Worm (Caenorhabditis elegans): ENCODE data around the gene mgrn-1.
A peak's percentile ranks its signal among the peaks of the same experiment; 100 is the strongest.

mgrn-1 gene

DNA sequence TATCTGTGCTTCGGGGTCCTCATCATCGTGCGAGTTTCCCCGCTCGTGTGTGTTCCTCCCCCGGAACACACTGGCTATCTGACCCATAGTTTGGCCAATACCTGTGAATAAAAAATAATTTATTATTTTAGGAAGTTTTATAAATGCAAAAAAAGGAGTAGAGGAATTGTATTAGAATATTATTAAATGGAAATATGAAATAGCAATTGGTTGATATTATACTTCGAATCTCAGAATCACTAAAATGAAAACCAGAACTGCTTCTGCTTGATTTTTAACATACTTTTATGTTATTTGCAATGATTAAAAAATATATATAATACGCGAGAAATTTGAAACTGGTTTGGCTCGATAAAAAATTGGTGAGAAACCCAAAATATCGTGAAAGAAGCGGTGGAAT is at the start of gene mgrn-1:
Gene mgrn-1 (minus strand): TSS at position 101 of the 400 bp plus-strand sequence.
- no peak for TF ChIP-seq attf-5 (GFP tag; optimal IDR thresholded peaks at IDR 0.05)
- no peak for TF ChIP-seq rcor-1 (GFP tag; IDR thresholded peaks at IDR 0.05)
- TF ChIP-seq Y95B8A.8 (GFP tag; IDR thresholded peaks at IDR 0.05) = no peak
- no peak for TF ChIP-seq K11D2.4 (GFP tag; IDR thresholded peaks at IDR 0.05)
- TF ChIP-seq egrh-3 (GFP tag; IDR thresholded peaks at IDR 0.05) = no peak
- no peak for TF ChIP-seq Y67H2A.10 (GFP tag; conservative IDR thresholded peaks at IDR 0.05)
- no peak for TF ChIP-seq T07F8.4 (tag; optimal IDR thresholded peaks at IDR 0.05)
- TF ChIP-seq let-607 (tag; optimal IDR thresholded peaks at IDR 0.05) = no peak
- TF ChIP-seq lsl-1 (GFP tag; optimal IDR thresholded peaks at IDR 0.05) = no peak
- TF ChIP-seq ZK185.1 (tag; optimal IDR thresholded peaks at IDR 0.05; ENCODE audit: poor library complexity, severe bottlenecking) = no peak
- no peak for TF ChIP-seq ceh-79 (tag; optimal IDR thresholded peaks at IDR 0.05)
- no peak for TF ChIP-seq him-1 (tag; optimal IDR thresholded peaks at IDR 0.05)
- TF ChIP-seq D2030.7 (GFP tag; IDR thresholded peaks at IDR 0.05) = no peak
- no peak for TF ChIP-seq lag-1 (GFP tag; IDR thresholded peaks at IDR 0.05)
- TF ChIP-seq F57C9.4 (tag; optimal IDR thresholded peaks at IDR 0.05) = no peak
- no peak for TF ChIP-seq nhr-120 (GFP tag; IDR thresholded peaks at IDR 0.05)

DNA sequence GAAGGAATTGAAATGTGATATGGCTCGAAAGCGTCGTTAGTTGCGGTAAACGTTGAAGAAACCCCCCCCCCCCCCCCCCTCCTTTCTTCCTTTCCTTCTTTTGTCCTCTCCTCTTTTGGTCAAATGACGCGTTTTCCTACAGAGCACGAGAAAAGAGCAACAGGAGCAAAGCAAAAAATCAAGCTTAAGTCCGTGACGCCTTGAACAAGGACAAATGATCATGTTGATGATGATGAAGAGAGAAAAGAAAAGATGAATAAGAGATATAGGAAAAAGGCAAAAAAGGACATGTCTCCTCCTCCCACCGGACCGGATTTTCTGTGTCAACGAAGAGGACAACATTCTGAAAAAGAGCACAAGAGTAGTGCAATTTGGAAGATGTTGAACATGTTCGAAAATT is 48.1 kb upstream of the mgrn-1 start:
- TF ChIP-seq nfya-2 (GFP tag; IDR thresholded peaks at IDR 0.05) = no peak
- TF ChIP-seq B0019.2 (GFP tag; conservative IDR thresholded peaks at IDR 0.05) = no peak
- TF ChIP-seq B0035.1 (tag; optimal IDR thresholded peaks at IDR 0.05) = no peak
- no peak for TF ChIP-seq zim-3 (tag; optimal IDR thresholded peaks at IDR 0.05)
- no peak for TF ChIP-seq F57A8.1 (GFP tag; optimal IDR thresholded peaks at IDR 0.05)
- TF ChIP-seq mel-28 (tag; optimal IDR thresholded peaks at IDR 0.05; ENCODE audit: borderline replicate concordance) = no peak
- no peak for TF ChIP-seq Y95B8A.8 (GFP tag; IDR thresholded peaks at IDR 0.05)
- no peak for TF ChIP-seq snpc-4 (GFP tag; optimal IDR thresholded peaks at IDR 0.05)
- no peak for TF ChIP-seq snpc-4 (tag; optimal IDR thresholded peaks at IDR 0.05)
- no peak for TF ChIP-seq hlh-12 (tag; optimal IDR thresholded peaks at IDR 0.05)
- no peak for TF ChIP-seq let-526 (GFP tag; IDR thresholded peaks at IDR 0.05)
- TF ChIP-seq B0336.3 (GFP tag; IDR thresholded peaks at IDR 0.05) = no peak
- no peak for TF ChIP-seq madf-8 (GFP tag; conservative IDR thresholded peaks at IDR 0.05)

DNA sequence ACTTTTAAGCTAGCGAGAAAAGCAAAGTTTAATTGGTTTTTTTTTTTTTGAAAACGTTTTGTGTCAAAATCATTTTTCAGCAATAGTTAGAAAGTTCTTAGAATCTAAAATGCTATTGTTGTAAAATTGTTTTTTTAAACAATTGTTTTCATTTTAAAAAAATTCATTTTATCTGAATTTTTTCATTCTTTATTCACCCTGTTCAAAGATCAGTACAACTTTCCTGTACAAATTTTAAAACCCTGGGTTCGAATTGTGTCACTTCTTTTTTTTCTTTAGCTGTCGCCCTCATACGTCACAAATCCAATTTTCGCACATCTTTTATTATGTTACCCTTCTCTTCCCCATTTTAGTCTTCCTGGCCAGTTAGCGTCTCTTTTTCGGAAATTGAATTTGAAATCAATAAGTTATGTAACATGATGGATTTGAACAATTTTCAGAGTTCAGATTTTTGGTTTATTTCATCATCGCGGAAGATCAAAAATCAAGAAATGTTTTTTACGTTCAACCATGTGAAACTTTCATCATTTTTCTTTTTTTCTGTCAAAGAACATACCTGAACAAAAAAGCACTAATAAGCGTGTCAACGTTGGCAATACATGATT is 45.3 kb upstream of the mgrn-1 start:
- TF ChIP-seq lin-40 (tag; optimal IDR thresholded peaks at IDR 0.05) (peak; percentile 42), sptf-2 (GFP tag; optimal IDR thresholded peaks at IDR 0.05) (no peak), mes-4 (tag; optimal IDR thresholded peaks at IDR 0.05) (no peak), cebp-1 (GFP tag; IDR thresholded peaks at IDR 0.05) (no peak), cebp-1 (tag; optimal IDR thresholded peaks at IDR 0.05) (peak; percentile 73)

DNA sequence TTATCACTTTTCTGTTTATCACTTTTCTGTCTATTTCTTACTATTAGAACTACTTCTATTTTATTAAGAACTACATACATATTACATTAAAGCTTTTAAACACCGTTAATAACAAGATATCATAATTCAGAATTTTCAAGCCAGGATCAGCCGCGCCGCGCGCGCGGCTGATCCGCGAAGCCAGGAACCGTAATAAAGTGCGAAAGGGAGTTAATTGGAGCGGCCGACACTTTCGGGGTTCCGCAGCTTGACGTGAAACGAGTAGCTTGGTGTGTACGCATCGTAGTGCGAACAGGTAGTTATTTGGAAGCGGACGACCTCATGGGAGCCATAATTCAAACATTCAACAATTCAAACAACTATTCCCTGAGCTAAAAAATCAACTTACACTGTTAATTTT is 43.6 kb upstream of the mgrn-1 start:
- TF ChIP-seq nhr-27 (tag; optimal IDR thresholded peaks at IDR 0.05) = no peak
- TF ChIP-seq snpc-4 (GFP tag; optimal IDR thresholded peaks at IDR 0.05) = peak; percentile 7
- TF ChIP-seq snpc-4 (tag; optimal IDR thresholded peaks at IDR 0.05) = peak in 2 of 4 experiments; percentile 55 to 73
- no peak for TF ChIP-seq athp-1 (tag; optimal IDR thresholded peaks at IDR 0.05)
- peak; percentile 31 for TF ChIP-seq snpc-1.1 (tag; optimal IDR thresholded peaks at IDR 0.05; ENCODE audit: insufficient read depth)
- no peak for TF ChIP-seq Y95B8A.8 (GFP tag; IDR thresholded peaks at IDR 0.05)
- no peak for TF ChIP-seq F33H1.4 (GFP tag; IDR thresholded peaks at IDR 0.05)

Measured in whole organism, young adult.